Worm (Caenorhabditis elegans): ENCODE results near the gene mam-5.
A peak's percentile ranks its signal among the peaks of the same experiment; 100 is the strongest.

DNA sequence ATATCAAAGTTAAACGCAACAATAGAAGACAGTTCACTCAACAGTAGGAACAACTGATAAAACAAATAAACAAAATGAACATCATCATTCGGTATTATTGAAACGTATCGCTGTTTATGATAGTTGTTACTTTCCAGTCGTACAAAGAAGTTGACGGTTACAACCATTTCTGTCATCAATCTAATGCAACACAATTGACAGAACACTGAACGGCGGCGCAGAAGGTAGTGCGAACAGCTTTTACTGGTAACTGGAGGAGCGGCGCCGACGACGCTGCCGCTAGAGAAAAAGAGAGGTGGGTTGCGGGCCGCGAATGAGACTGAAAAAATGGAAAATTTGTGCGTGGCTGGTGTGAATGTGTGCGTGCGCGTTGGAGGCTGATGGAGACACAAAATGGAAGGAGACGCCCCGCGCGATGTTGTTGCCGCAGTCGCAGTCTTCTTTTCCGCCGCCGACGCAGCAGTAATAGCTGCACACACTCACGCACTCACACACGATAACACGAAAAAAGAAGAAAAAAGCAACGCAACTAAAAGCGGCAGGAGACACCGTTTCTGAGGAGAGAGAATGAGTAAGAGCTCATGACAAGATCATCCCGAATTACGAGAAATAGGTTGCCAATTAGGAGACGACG is 11.8 kb downstream of the mam-5 start:
- TF ChIP-seq F33H1.4 (GFP tag; IDR thresholded peaks at IDR 0.05) (no peak), unc-62 (GFP tag; optimal IDR thresholded peaks at IDR 0.05) (no peak), egl-18 (GFP tag; IDR thresholded peaks at IDR 0.05) (no peak), rcor-1 (GFP tag; IDR thresholded peaks at IDR 0.05) (no peak), hsf-1 (GFP tag; IDR thresholded peaks at IDR 0.05) (0 out of 2 replicates have a peak, but pooled peaks have one; percentile 33), zim-3 (tag; optimal IDR thresholded peaks at IDR 0.05) (no peak), egl-44 (GFP tag; IDR thresholded peaks at IDR 0.05) (no peak), C17E4.6 (GFP tag; IDR thresholded peaks at IDR 0.05) (no peak), fkh-3 (tag; optimal IDR thresholded peaks at IDR 0.05) (no peak), him-1 (tag; optimal IDR thresholded peaks at IDR 0.05) (no peak)
